Worm (Caenorhabditis elegans) whole organism, young adult: ENCODE data around the gene nhr-65.
A peak's percentile ranks its signal among the peaks of the same experiment; 100 is the strongest.

Experiments used
- B0019.2 ChIP-seq: fragments of 200-800 bp; sonication (Bioruptor generic); conservative IDR thresholded peaks from 2 replicates; pipeline ENCODE4 v1.3.6; 2022; ENCODE audit warnings: missing genetic modification reagents, missing genetic modification characterization, missing compliant biosample characterization
- F33H1.4 ChIP-seq: fragments of 200-800 bp; sonication (Bioruptor generic); IDR thresholded peaks from 2 replicates; pipeline ENCODE4 v1.3.6; 2022; ENCODE audit warnings: missing genetic modification reagents, missing genetic modification characterization, missing compliant biosample characterization
- F57A8.1 ChIP-seq: fragments of 200-800 bp; sonication (Bioruptor generic); optimal IDR thresholded peaks from 2 replicates; lab custom pipeline; 2018; ENCODE audit warnings: mild to moderate bottlenecking, missing genetic modification characterization, moderate library complexity, missing compliant biosample characterization
- T26A5.8 ChIP-seq: sonication (generic microtip); optimal IDR thresholded peaks from 2 replicates; lab custom pipeline; 2016; ENCODE audit warnings: missing genetic modification characterization, missing compliant biosample characterization
- Y67H2A.10 ChIP-seq: fragments of 200-800 bp; sonication (Bioruptor generic); conservative IDR thresholded peaks from 2 replicates; pipeline ENCODE4 v1.3.6; 2022; ENCODE audit warnings: missing genetic modification reagents, missing genetic modification characterization, missing compliant biosample characterization
- Y95B8A.8 ChIP-seq: fragments of 200-800 bp; sonication (Bioruptor generic); IDR thresholded peaks from 2 replicates; pipeline ENCODE4 v1.3.6; 2022; ENCODE audit warnings: missing genetic modification reagents, missing genetic modification characterization, missing compliant biosample characterization
- ama-1 ChIP-seq, 3 experiments: fragments of 150-350 bp in 1 of 3; sonication (generic microtip) in 2 of 3; optimal IDR thresholded peaks; 2 replicates each; lab custom pipeline; 2014 to 2018; ENCODE audit warnings: missing biosample characterization in 2 of 3, missing genetic modification characterization in 2 of 3, missing genetic modification reagents in 2 of 3
- athp-1 ChIP-seq: sonication (generic microtip); optimal IDR thresholded peaks from 2 replicates; lab custom pipeline; 2017; ENCODE audit warnings: mild to moderate bottlenecking, missing genetic modification characterization, missing compliant biosample characterization
- bed-1 ChIP-seq: fragments of 200-800 bp; sonication (Bioruptor generic); IDR thresholded peaks from 2 replicates; pipeline ENCODE4 v1.3.6; 2022; ENCODE audit warnings: missing genetic modification reagents, missing genetic modification characterization, missing compliant biosample characterization
- cebp-1 ChIP-seq, 2 experiments: fragments of 200-800 bp in 1 of 2; sonication (Bioruptor generic) in 1 of 2; sonication (generic microtip) in 1 of 2; IDR thresholded peaks in 1 of 2; optimal IDR thresholded peaks in 1 of 2; 2 replicates each; pipeline versions ENCODE4 v1.3.6 to Lab custom; 2017 to 2022; ENCODE audit warnings: missing compliant biosample characterization in 2 of 2, missing genetic modification characterization in 2 of 2, mild to moderate bottlenecking in 1 of 2, missing genetic modification reagents in 1 of 2, moderate library complexity in 1 of 2
- ceh-100 ChIP-seq: fragments of 200-800 bp; sonication (Bioruptor generic); IDR thresholded peaks from 2 replicates; pipeline ENCODE4 v1.3.6; 2022; ENCODE audit warnings: missing genetic modification reagents, missing genetic modification characterization, missing compliant biosample characterization
- ceh-27 ChIP-seq: fragments of 200-800 bp; sonication (Bioruptor generic); optimal IDR thresholded peaks from 2 replicates; lab custom pipeline; 2018; ENCODE audit warnings: mild to moderate bottlenecking, missing genetic modification characterization, moderate library complexity, missing compliant biosample characterization
- dox-1 ChIP-seq: fragments of 200-800 bp; sonication (Bioruptor generic); IDR thresholded peaks from 2 replicates; pipeline ENCODE4 v1.3.6; 2022; ENCODE audit warnings: missing genetic modification reagents, missing genetic modification characterization, missing compliant biosample characterization
- egl-18 ChIP-seq: fragments of 200-800 bp; sonication (Bioruptor generic); IDR thresholded peaks from 2 replicates; pipeline ENCODE4 v1.3.6; 2022; ENCODE audit warnings: missing genetic modification reagents, missing genetic modification characterization, missing compliant biosample characterization
- ekl-4 ChIP-seq: fragments of 200-800 bp; sonication (Bioruptor generic); IDR thresholded peaks from 2 replicates; pipeline ENCODE4 v1.3.6; 2022; ENCODE audit warnings: missing genetic modification reagents, missing genetic modification characterization, missing compliant biosample characterization
- ets-4 ChIP-seq: fragments of 200-800 bp; sonication (Bioruptor generic); optimal IDR thresholded peaks from 2 replicates; lab custom pipeline; 2018; ENCODE audit warnings: mild to moderate bottlenecking, missing genetic modification characterization, missing compliant biosample characterization
- him-1 ChIP-seq: sonication (generic microtip); optimal IDR thresholded peaks from 2 replicates; lab custom pipeline; 2016; ENCODE audit warnings: missing genotype, missing genetic modification reagents, missing genetic modification characterization, missing compliant biosample characterization
- hmg-1.2 ChIP-seq: fragments of 200-800 bp; sonication (Bioruptor generic); IDR thresholded peaks from 2 replicates; pipeline ENCODE4 v1.3.6; 2022; ENCODE audit warnings: missing genetic modification reagents, missing genetic modification characterization, missing compliant biosample characterization
- hrde-1 ChIP-seq: sonication (generic microtip); optimal IDR thresholded peaks from 2 replicates; lab custom pipeline; 2016; ENCODE audit warnings: missing genetic modification characterization, mild to moderate bottlenecking, missing compliant biosample characterization, moderate library complexity, missing genotype, missing genetic modification reagents, borderline replicate concordance
- hsf-1 ChIP-seq: fragments of 200-800 bp; sonication (Bioruptor generic); IDR thresholded peaks from 2 replicates; pipeline ENCODE4 v1.3.6; 2022; ENCODE audit warnings: missing genetic modification reagents, missing genetic modification characterization, missing compliant biosample characterization
- madf-10 ChIP-seq: sonication (generic microtip); optimal IDR thresholded peaks from 2 replicates; lab custom pipeline; 2016; ENCODE audit warnings: mild to moderate bottlenecking, missing genetic modification characterization, missing compliant biosample characterization
- mcd-1 ChIP-seq: fragments of 200-800 bp; sonication (Bioruptor generic); IDR thresholded peaks from 2 replicates; pipeline ENCODE4 v1.3.6; 2022; ENCODE audit warnings: missing genetic modification reagents, missing genetic modification characterization, missing compliant biosample characterization
- nfya-1 ChIP-seq: sonication (generic microtip); optimal IDR thresholded peaks from 2 replicates; lab custom pipeline; 2017; ENCODE audit warnings: antibody characterized with exemption, missing compliant biosample characterization, missing genetic modification characterization, borderline replicate concordance; ENCODE audit not compliant: insufficient read depth
- nhr-90 ChIP-seq: sonication (generic microtip); optimal IDR thresholded peaks from 2 replicates; lab custom pipeline; 2016; ENCODE audit warnings: missing genotype, mild to moderate bottlenecking, missing genetic modification characterization, missing compliant biosample characterization
- pha-4 ChIP-seq: fragments of 150-350 bp; sonication (generic microtip); optimal IDR thresholded peaks from 2 replicates; lab custom pipeline; 2014; ENCODE audit warnings: missing biosample characterization, missing genetic modification reagents, missing genetic modification characterization
- snpc-1.3 ChIP-seq: sonication (generic microtip); optimal IDR thresholded peaks from 2 replicates; lab custom pipeline; 2017; ENCODE audit warnings: missing genetic modification characterization, mild to moderate bottlenecking, missing compliant biosample characterization, antibody characterized with exemption, moderate library complexity, missing genotype, missing genetic modification reagents; ENCODE audit not compliant: insufficient read depth
- snpc-3.4 ChIP-seq: sonication (generic microtip); optimal IDR thresholded peaks from 2 replicates; lab custom pipeline; 2017; ENCODE audit warnings: missing genetic modification characterization, mild to moderate bottlenecking, missing compliant biosample characterization, antibody characterized with exemption, moderate library complexity, missing genotype, missing genetic modification reagents
- somi-1 ChIP-seq: fragments of 200-800 bp; sonication (Bioruptor generic); optimal IDR thresholded peaks from 2 replicates; lab custom pipeline; 2018; ENCODE audit warnings: mild to moderate bottlenecking, missing genetic modification characterization, missing compliant biosample characterization
- sptf-2 ChIP-seq: fragments of 200-800 bp; sonication (Bioruptor generic); optimal IDR thresholded peaks from 2 replicates; lab custom pipeline; 2018; ENCODE audit warnings: mild to moderate bottlenecking, missing genetic modification characterization, missing compliant biosample characterization
- tbp1 ChIP-seq: fragments of 200-800 bp; sonication (Bioruptor generic); optimal IDR thresholded peaks from 2 replicates; lab custom pipeline; 2018; ENCODE audit warnings: mild to moderate bottlenecking, missing genetic modification characterization, missing compliant biosample characterization
- tbx-9 ChIP-seq: sonication (generic microtip); optimal IDR thresholded peaks from 2 replicates; lab custom pipeline; 2016; ENCODE audit warnings: borderline replicate concordance, missing genetic modification characterization, inconsistent platforms, missing compliant biosample characterization
- xnd-1 ChIP-seq: sonication (generic microtip); optimal IDR thresholded peaks from 2 replicates; lab custom pipeline; 2016; ENCODE audit warnings: missing genotype, missing genetic modification reagents, missing genetic modification characterization, missing compliant biosample characterization
- zfh-2 ChIP-seq: fragments of 200-800 bp; sonication (Bioruptor generic); conservative IDR thresholded peaks from 2 replicates; pipeline ENCODE4 v1.3.6; 2022; ENCODE audit warnings: missing genetic modification reagents, missing genetic modification characterization, missing compliant biosample characterization
- zim-3 ChIP-seq: sonication (generic microtip); optimal IDR thresholded peaks from 2 replicates; lab custom pipeline; 2017; ENCODE audit warnings: mild to moderate bottlenecking, missing genetic modification characterization, moderate library complexity, missing compliant biosample characterization
- ztf-18 ChIP-seq: sonication (generic microtip); optimal IDR thresholded peaks from 2 replicates; lab custom pipeline; 2016; ENCODE audit warnings: missing genotype, mild to moderate bottlenecking, missing genetic modification characterization, missing compliant biosample characterization

The nhr-65 gene

ce11 chrV:18803260-18803659, 35.8 kb upstream of the nhr-65 start, which contains the start of gene C54E10.10:
Gene C54E10.10, minus strand, starts transcription at chrV:18803360.
- no peak for TF ChIP-seq ama-1 (optimal IDR thresholded peaks at IDR 0.05; lab: Kevin White, UChicago)
- no peak for TF ChIP-seq ama-1 (GFP tag; optimal IDR thresholded peaks at IDR 0.05; lab: Kevin White, UChicago)
- TF ChIP-seq dox-1 (GFP tag; lab: Robert Waterston, UW) = no peak
- no peak for TF ChIP-seq ztf-18 (tag; lab: Kevin White, UChicago)
- no peak for TF ChIP-seq bed-1 (GFP tag; lab: Robert Waterston, UW)
- TF ChIP-seq tbx-9 (tag; lab: Kevin White, UChicago) = no peak
- no peak for TF ChIP-seq cebp-1 (GFP tag; IDR thresholded peaks at IDR 0.05; lab: Robert Waterston, UW)
- no peak for TF ChIP-seq cebp-1 (tag; optimal IDR thresholded peaks at IDR 0.05; lab: Kevin White, UChicago)
- no peak for TF ChIP-seq B0019.2 (GFP tag; lab: Robert Waterston, UW)
- no peak for TF ChIP-seq nfya-1

ce11 chrV:18806409-18806808, 32.7 kb upstream of the nhr-65 start, which contains the start of gene sri-10:
Gene sri-10, minus strand, starts transcription at chrV:18806509.
- TF ChIP-seq pha-4 (tag; lab: Kevin White, UChicago) = no peak
- TF ChIP-seq snpc-1.3 = no peak
- no peak for TF ChIP-seq nhr-90 (tag; lab: Kevin White, UChicago)
- TF ChIP-seq athp-1 (tag; lab: Kevin White, UChicago) = no peak
- no peak for TF ChIP-seq F33H1.4 (GFP tag; lab: Robert Waterston, UW)
- TF ChIP-seq snpc-3.4 = no peak
- TF ChIP-seq sptf-2 = no peak
- TF ChIP-seq, all 124 proteins: peak for 0

- TF ChIP-seq hmg-1.2 (GFP tag; lab: Robert Waterston, UW) (peak; percentile 63; the same call in 1 of the 2 replicates), hsf-1 (no peak), zfh-2 (GFP tag; lab: Robert Waterston, UW) (0 out of 2 replicates have a peak, but pooled peaks have one; percentile 38)
Measured at ce11 chrV:18808621-18809020, 30.5 kb upstream of the nhr-65 start, which contains the start of gene C54E10.6. Gene C54E10.6, minus strand, starts transcription at chrV:18808729.

ce11 chrV:18810705-18811104, 28.4 kb upstream of the nhr-65 start, which contains the start of gene C54E10.3:
Gene C54E10.3, plus strand, starts transcription at chrV:18811005.
- TF ChIP-seq xnd-1 (tag; lab: Kevin White, UChicago) (no peak), ets-4 (GFP tag; lab: Kevin White, UChicago) (no peak), Y95B8A.8 (GFP tag; lab: Robert Waterston, UW) (no peak), him-1 (tag; lab: Kevin White, UChicago) (no peak), Y67H2A.10 (no peak), hsf-1 (no peak), mcd-1 (no peak), somi-1 (GFP tag; lab: Kevin White, UChicago) (no peak), tbp1 (no peak), ekl-4 (GFP tag; lab: Robert Waterston, UW) (no peak), hrde-1 (no peak), madf-10 (tag; lab: Kevin White, UChicago) (no peak), egl-18 (GFP tag; lab: Robert Waterston, UW) (no peak), ama-1 (optimal IDR thresholded peaks at IDR 0.05; lab: Kevin White, UChicago) (no peak), ama-1 (GFP tag; optimal IDR thresholded peaks at IDR 0.05; lab: Kevin White, UChicago) (no peak), zim-3 (no peak), ceh-100 (GFP tag; lab: Robert Waterston, UW) (no peak), nfya-1 (no peak), T26A5.8 (tag; lab: Kevin White, UChicago) (no peak), ceh-27 (GFP tag; lab: Kevin White, UChicago) (no peak), F57A8.1 (GFP tag; lab: Kevin White, UChicago) (no peak)
